Worm (Caenorhabditis elegans): ENCODE data around the gene thoc-2.

- TF ChIP-seq lin-29 (GFP tag; IDR thresholded peaks at IDR 0.05) = no peak
- TF ChIP-seq ceh-44 (GFP tag; IDR thresholded peaks at IDR 0.05) = no peak
- no peak for TF ChIP-seq skn-1 (tag; optimal IDR thresholded peaks at IDR 0.05)
- TF ChIP-seq dve-1 (tag; optimal IDR thresholded peaks at IDR 0.05; ENCODE audit: insufficient read depth) = no peak
Observed at ce11 chrIII:6339919-6340434, 27.9 kb upstream of the thoc-2 start, which contains the start of gene let-767.

All from whole organism, L4 larva.